Worm (Caenorhabditis elegans) whole organism, young adult: ENCODE data around the gene ins-15.
A peak's percentile ranks its signal among the peaks of the same experiment; 100 is the strongest.

ENCODE experiments used
- C17E4.6 ChIP-seq: fragments of 200-800 bp; sonication (Bioruptor generic); IDR thresholded peaks from 2 replicates; pipeline ENCODE4 v1.3.6; 2022; ENCODE audit warnings: missing genetic modification reagents, missing genetic modification characterization, missing compliant biosample characterization
- F37B4.10 ChIP-seq: fragments of 200-800 bp; sonication (Bioruptor generic); IDR thresholded peaks from 2 replicates; pipeline ENCODE4 v1.3.6; 2022; ENCODE audit warnings: missing genetic modification characterization, missing compliant biosample characterization
- F49E8.2 ChIP-seq: sonication (generic microtip); optimal IDR thresholded peaks from 3 replicates; lab custom pipeline; 2017; ENCODE audit warnings: missing genetic modification characterization, mild to moderate bottlenecking, missing compliant biosample characterization, antibody characterized with exemption, moderate library complexity; ENCODE audit not compliant: insufficient read depth
- F52B5.7 ChIP-seq: sonication (generic microtip); optimal IDR thresholded peaks from 2 replicates; lab custom pipeline; 2016; ENCODE audit warnings: mild to moderate bottlenecking, missing genetic modification characterization, missing compliant biosample characterization
- F55B11.4 ChIP-seq: sonication (generic microtip); optimal IDR thresholded peaks from 2 replicates; lab custom pipeline; 2016; ENCODE audit warnings: missing compliant biosample characterization, missing genetic modification characterization, borderline replicate concordance; ENCODE audit not compliant: insufficient read depth
- K11D2.4 ChIP-seq: fragments of 200-800 bp; sonication (Bioruptor generic); IDR thresholded peaks from 2 replicates; pipeline ENCODE4 v1.3.6; 2022; ENCODE audit warnings: missing genetic modification reagents, missing genetic modification characterization, missing compliant biosample characterization
- Y67H2A.10 ChIP-seq: fragments of 200-800 bp; sonication (Bioruptor generic); conservative IDR thresholded peaks from 2 replicates; pipeline ENCODE4 v1.3.6; 2022; ENCODE audit warnings: missing genetic modification reagents, missing genetic modification characterization, missing compliant biosample characterization
- ZK185.1 ChIP-seq: sonication (generic microtip); optimal IDR thresholded peaks from 2 replicates; lab custom pipeline; 2016; ENCODE audit warnings: mild to moderate bottlenecking, missing genetic modification characterization, missing compliant biosample characterization; ENCODE audit not compliant: poor library complexity, severe bottlenecking
- aptf-3 ChIP-seq: fragments of 200-800 bp; sonication (Bioruptor generic); IDR thresholded peaks from 2 replicates; pipeline ENCODE4 v1.3.6; 2022; ENCODE audit warnings: missing genetic modification characterization, missing compliant biosample characterization
- attf-5 ChIP-seq: fragments of 200-800 bp; sonication (Bioruptor generic); optimal IDR thresholded peaks from 2 replicates; lab custom pipeline; 2018; ENCODE audit warnings: mild to moderate bottlenecking, missing genetic modification characterization, missing compliant biosample characterization
- bed-2 ChIP-seq: fragments of 200-800 bp; sonication (Bioruptor generic); IDR thresholded peaks from 2 replicates; pipeline ENCODE4 v1.3.6; 2022; ENCODE audit warnings: missing genetic modification reagents, missing genetic modification characterization, missing compliant biosample characterization
- ccch-3 ChIP-seq: fragments of 200-800 bp; sonication (Bioruptor generic); optimal IDR thresholded peaks from 2 replicates; lab custom pipeline; 2018; ENCODE audit warnings: mild to moderate bottlenecking, missing genetic modification characterization, missing compliant biosample characterization
- cebp-2 ChIP-seq: fragments of 200-800 bp; sonication (Bioruptor generic); IDR thresholded peaks from 2 replicates; pipeline ENCODE4 v1.3.6; 2022; ENCODE audit warnings: missing genetic modification characterization, missing compliant biosample characterization
- dpff-1 ChIP-seq: sonication (generic microtip); optimal IDR thresholded peaks from 2 replicates; lab custom pipeline; 2017; ENCODE audit warnings: mild to moderate bottlenecking, missing genetic modification characterization, missing compliant biosample characterization
- dpl-1 ChIP-seq: fragments of 150-350 bp; optimal IDR thresholded peaks from 2 replicates; lab custom pipeline; 2014; ENCODE audit warnings: missing biosample characterization, missing genetic modification reagents, missing genetic modification characterization
- fkh-3 ChIP-seq: sonication (generic microtip); optimal IDR thresholded peaks from 2 replicates; lab custom pipeline; 2016; ENCODE audit warnings: mild to moderate bottlenecking, missing genetic modification characterization, missing compliant biosample characterization
- gei-17 ChIP-seq: fragments of 200-800 bp; sonication (Bioruptor generic); optimal IDR thresholded peaks from 2 replicates; lab custom pipeline; 2018; ENCODE audit warnings: mild to moderate bottlenecking, missing genetic modification characterization, missing compliant biosample characterization
- hlh-12 ChIP-seq: sonication (generic microtip); optimal IDR thresholded peaks from 2 replicates; lab custom pipeline; 2016; ENCODE audit warnings: missing genetic modification characterization, missing compliant biosample characterization
- hmg-1.2 ChIP-seq: fragments of 200-800 bp; sonication (Bioruptor generic); IDR thresholded peaks from 2 replicates; pipeline ENCODE4 v1.3.6; 2022; ENCODE audit warnings: missing genetic modification reagents, missing genetic modification characterization, missing compliant biosample characterization
- hsf-1 ChIP-seq: fragments of 200-800 bp; sonication (Bioruptor generic); IDR thresholded peaks from 2 replicates; pipeline ENCODE4 v1.3.6; 2022; ENCODE audit warnings: missing genetic modification reagents, missing genetic modification characterization, missing compliant biosample characterization
- let-607 ChIP-seq, 2 experiments: fragments of 200-800 bp in 1 of 2; sonication (Bioruptor generic) in 1 of 2; sonication (generic microtip) in 1 of 2; optimal IDR thresholded peaks; 2 replicates each; lab custom pipeline; 2016 to 2018; ENCODE audit warnings: mild to moderate bottlenecking in 2 of 2, missing compliant biosample characterization in 2 of 2, missing genetic modification characterization in 2 of 2, moderate library complexity in 2 of 2, missing genotype in 1 of 2
- lin-26 ChIP-seq: fragments of 200-800 bp; sonication (Bioruptor generic); IDR thresholded peaks from 2 replicates; pipeline ENCODE4 v1.3.6; 2022; ENCODE audit warnings: missing genetic modification reagents, missing genetic modification characterization, missing compliant biosample characterization
- lsy-27 ChIP-seq: sonication (generic microtip); optimal IDR thresholded peaks from 2 replicates; lab custom pipeline; 2017; ENCODE audit warnings: missing genetic modification characterization, mild to moderate bottlenecking, missing compliant biosample characterization, antibody characterized with exemption, missing genotype, borderline replicate concordance; ENCODE audit not compliant: insufficient read depth
- madf-6 ChIP-seq: fragments of 200-800 bp; sonication (Bioruptor generic); IDR thresholded peaks from 2 replicates; pipeline ENCODE4 v1.3.6; 2022; ENCODE audit warnings: missing genetic modification reagents, missing genetic modification characterization, missing compliant biosample characterization
- madf-8 ChIP-seq: fragments of 200-800 bp; sonication (Bioruptor generic); conservative IDR thresholded peaks from 2 replicates; pipeline ENCODE4 v1.3.6; 2022; ENCODE audit warnings: missing genetic modification reagents, missing genetic modification characterization, missing compliant biosample characterization
- mel-28 ChIP-seq: sonication (generic microtip); optimal IDR thresholded peaks from 2 replicates; lab custom pipeline; 2016; ENCODE audit warnings: borderline replicate concordance, mild to moderate bottlenecking, missing genetic modification characterization, missing compliant biosample characterization
- mxl-1 ChIP-seq: sonication (generic microtip); optimal IDR thresholded peaks from 2 replicates; lab custom pipeline; 2016; ENCODE audit warnings: missing genetic modification characterization, missing compliant biosample characterization
- nfya-1 ChIP-seq: sonication (generic microtip); optimal IDR thresholded peaks from 2 replicates; lab custom pipeline; 2017; ENCODE audit warnings: antibody characterized with exemption, missing compliant biosample characterization, missing genetic modification characterization, borderline replicate concordance; ENCODE audit not compliant: insufficient read depth
- nhr-179 ChIP-seq: sonication (generic microtip); optimal IDR thresholded peaks from 2 replicates; lab custom pipeline; 2016; ENCODE audit warnings: mild to moderate bottlenecking, missing genetic modification characterization, missing compliant biosample characterization
- nhr-27 ChIP-seq: fragments of 200-800 bp; sonication (Bioruptor generic); optimal IDR thresholded peaks from 2 replicates; lab custom pipeline; 2018; ENCODE audit warnings: mild to moderate bottlenecking, missing genetic modification characterization, moderate library complexity, missing compliant biosample characterization
- nhr-80 ChIP-seq: sonication (generic microtip); optimal IDR thresholded peaks from 2 replicates; lab custom pipeline; 2016; ENCODE audit warnings: missing genetic modification characterization, missing compliant biosample characterization
- nhr-90 ChIP-seq: sonication (generic microtip); optimal IDR thresholded peaks from 2 replicates; lab custom pipeline; 2016; ENCODE audit warnings: missing genotype, mild to moderate bottlenecking, missing genetic modification characterization, missing compliant biosample characterization
- pbrm-1 ChIP-seq: fragments of 200-800 bp; sonication (Bioruptor generic); IDR thresholded peaks from 2 replicates; pipeline ENCODE4 v1.3.6; 2022; ENCODE audit warnings: missing genetic modification reagents, missing genetic modification characterization, missing compliant biosample characterization
- rcor-1 ChIP-seq: fragments of 200-800 bp; sonication (Bioruptor generic); IDR thresholded peaks from 2 replicates; pipeline ENCODE4 v1.3.6; 2022; ENCODE audit warnings: missing genetic modification reagents, missing genetic modification characterization, missing compliant biosample characterization
- repo-1 ChIP-seq: sonication (generic microtip); optimal IDR thresholded peaks from 2 replicates; lab custom pipeline; 2017; ENCODE audit warnings: mild to moderate bottlenecking, missing genetic modification characterization, missing compliant biosample characterization
- sdz-38 ChIP-seq: sonication (generic microtip); optimal IDR thresholded peaks from 2 replicates; lab custom pipeline; 2016; ENCODE audit warnings: missing genotype, missing genetic modification characterization, missing compliant biosample characterization
- sptf-2 ChIP-seq: fragments of 200-800 bp; sonication (Bioruptor generic); optimal IDR thresholded peaks from 2 replicates; lab custom pipeline; 2018; ENCODE audit warnings: mild to moderate bottlenecking, missing genetic modification characterization, missing compliant biosample characterization
- tbp1 ChIP-seq: fragments of 200-800 bp; sonication (Bioruptor generic); optimal IDR thresholded peaks from 2 replicates; lab custom pipeline; 2018; ENCODE audit warnings: mild to moderate bottlenecking, missing genetic modification characterization, missing compliant biosample characterization
- tbx-9 ChIP-seq: sonication (generic microtip); optimal IDR thresholded peaks from 2 replicates; lab custom pipeline; 2016; ENCODE audit warnings: borderline replicate concordance, missing genetic modification characterization, inconsistent platforms, missing compliant biosample characterization
- tlf-1 ChIP-seq: fragments of 200-800 bp; sonication (Bioruptor generic); optimal IDR thresholded peaks from 2 replicates; lab custom pipeline; 2018; ENCODE audit warnings: mild to moderate bottlenecking, missing genetic modification characterization, missing compliant biosample characterization
- xnd-1 ChIP-seq: sonication (generic microtip); optimal IDR thresholded peaks from 2 replicates; lab custom pipeline; 2016; ENCODE audit warnings: missing genotype, missing genetic modification reagents, missing genetic modification characterization, missing compliant biosample characterization
- ztf-25 ChIP-seq: fragments of 200-800 bp; sonication (Bioruptor generic); IDR thresholded peaks from 2 replicates; pipeline ENCODE4 v1.3.6; 2022; ENCODE audit warnings: missing genetic modification reagents, missing genetic modification characterization, missing compliant biosample characterization
- ztf-3 ChIP-seq: fragments of 200-800 bp; sonication (Bioruptor generic); optimal IDR thresholded peaks from 2 replicates; lab custom pipeline; 2018; ENCODE audit warnings: mild to moderate bottlenecking, missing genetic modification characterization, missing compliant biosample characterization

ins-15 gene

ce11 chrII:6734674-6735073, 9.9 kb downstream of the ins-15 start, which contains the start of gene T14B4.3 (continued):
- TF ChIP-seq ccch-3 (GFP tag; lab: Kevin White, UChicago) (no peak), cebp-2 (GFP tag; lab: Robert Waterston, UW) (no peak), rcor-1 (GFP tag; lab: Robert Waterston, UW) (peak; percentile 27; the same call in 1 of the 2 replicates), ZK185.1 (peak; percentile 24), xnd-1 (no peak), nhr-80 (tag; lab: Kevin White, UChicago) (peak; percentile 26), sdz-38 (tag; lab: Kevin White, UChicago) (no peak), lin-26 (GFP tag; lab: Robert Waterston, UW) (no peak), hsf-1 (GFP tag; lab: Robert Waterston, UW) (no peak), bed-2 (GFP tag; lab: Robert Waterston, UW) (no peak), nhr-179 (tag; lab: Kevin White, UChicago) (no peak), Y67H2A.10 (GFP tag; lab: Robert Waterston, UW) (no peak)

ce11 chrII:6733718-6734117, 10.8 kb downstream of the ins-15 start, which contains the start of gene T14B4.9:
TSS of gene T14B4.9 (minus strand) at chrII:6733818.
- TF ChIP-seq hsf-1 (GFP tag; lab: Robert Waterston, UW) (no peak), F37B4.10 (GFP tag; lab: Robert Waterston, UW) (no peak), ztf-3 (GFP tag; lab: Kevin White, UChicago) (no peak), madf-6 (GFP tag; lab: Robert Waterston, UW) (no peak), tbp1 (GFP tag; lab: Kevin White, UChicago) (no peak), gei-17 (GFP tag; lab: Kevin White, UChicago) (no peak), let-607 (tag; optimal IDR thresholded peaks at IDR 0.05; lab: Kevin White, UChicago) (no peak), dpff-1 (tag; lab: Kevin White, UChicago) (no peak), mel-28 (tag; lab: Kevin White, UChicago) (no peak), pbrm-1 (no peak), repo-1 (tag; lab: Kevin White, UChicago) (no peak), attf-5 (no peak), sptf-2 (GFP tag; lab: Kevin White, UChicago) (no peak), ztf-25 (GFP tag; lab: Robert Waterston, UW) (no peak), dpl-1 (no peak), nfya-1 (tag; lab: Kevin White, UChicago) (no peak), tlf-1 (no peak)

- TF ChIP-seq hmg-1.2 (GFP tag; lab: Robert Waterston, UW) (peak; percentile 63; the same call in 1 of the 2 replicates), aptf-3 (no peak)
Measured at ce11 chrII:6729331-6729730, 15.2 kb downstream of the ins-15 start, which contains the start of gene T14B4.8. TSS of gene T14B4.8 (minus strand) at chrII:6729390.

- TF ChIP-seq K11D2.4 (GFP tag; lab: Robert Waterston, UW) (no peak), nhr-27 (no peak), tbx-9 (tag; lab: Kevin White, UChicago) (no peak), hlh-12 (tag; lab: Kevin White, UChicago) (no peak), madf-8 (GFP tag; lab: Robert Waterston, UW) (no peak), madf-6 (GFP tag; lab: Robert Waterston, UW) (no peak), lsy-27 (tag; lab: Kevin White, UChicago) (no peak), F55B11.4 (tag; lab: Kevin White, UChicago) (no peak), nhr-90 (tag; lab: Kevin White, UChicago) (no peak), F52B5.7 (tag; lab: Kevin White, UChicago) (no peak), F49E8.2 (no peak), C17E4.6 (GFP tag; lab: Robert Waterston, UW) (no peak), mxl-1 (no peak), fkh-3 (tag; lab: Kevin White, UChicago) (no peak)
Measured at ce11 chrII:6726814-6727213, 17.7 kb downstream of the ins-15 start.
